Fruit fly (Drosophila melanogaster): ENCODE data around the gene CG14777.

Gene CG14777

dm6 chrX:1465707-1466504 lies at the start of gene CG14777, which contains the start of gene O-fut2 (continued):
- TF ChIP-seq insv (GFP tag; optimal IDR thresholded peaks at IDR 0.05) (no peak), CG2116 (GFP tag; optimal IDR thresholded peaks at IDR 0.05) (peak; percentile 15), CG13287 (GFP tag; IDR thresholded peaks at IDR 0.05; ENCODE audit: partially characterized antibody) (no peak), ken (GFP tag; IDR thresholded peaks at IDR 0.05) (no peak), CG2199 (GFP tag; IDR thresholded peaks at IDR 0.05) (no peak), peb (GFP tag; IDR thresholded peaks at IDR 0.05) (no peak), CG6272 (GFP tag; IDR thresholded peaks at IDR 0.05) (no peak), dati (GFP tag; IDR thresholded peaks at IDR 0.05) (no peak), phol (tag; optimal IDR thresholded peaks at IDR 0.05) (no peak), Sox102F (GFP tag; optimal IDR thresholded peaks at IDR 0.05) (no peak), dysf (GFP tag; IDR thresholded peaks at IDR 0.05) (no peak), MTF-1 (GFP tag; optimal IDR thresholded peaks at IDR 0.05; ENCODE audit: borderline replicate concordance) (no peak), sens (GFP tag) (peak; percentile 63), NFAT (GFP tag; IDR thresholded peaks at IDR 0.05) (no peak), cwo (GFP tag; optimal IDR thresholded peaks at IDR 0.05) (no peak), Dfd (GFP tag; optimal IDR thresholded peaks at IDR 0.05) (no peak), CG11456 (GFP tag; IDR thresholded peaks at IDR 0.05) (no peak), Med (GFP tag) (peak; percentile 64), CG43689 (GFP tag; IDR thresholded peaks at IDR 0.05) (no peak), Max (GFP tag; optimal IDR thresholded peaks at IDR 0.05) (no peak), CTCF (GFP tag; optimal IDR thresholded peaks at IDR 0.05) (no peak), Dek (tag; optimal IDR thresholded peaks at IDR 0.05) (no peak), shn (GFP tag; optimal IDR thresholded peaks at IDR 0.05) (no peak), chn (GFP tag; optimal IDR thresholded peaks at IDR 0.05) (no peak), vfl (GFP tag; optimal IDR thresholded peaks at IDR 0.05) (no peak), CG10366 (GFP tag; IDR thresholded peaks at IDR 0.05) (no peak; the same call in 1 of the 2 replicates), NfI (GFP tag; optimal IDR thresholded peaks at IDR 0.05) (no peak), prd (optimal IDR thresholded peaks at IDR 0.05) (no peak), prd (GFP tag; IDR thresholded peaks at IDR 0.05) (peak; percentile 21; the same call in 1 of the 3 replicates), Sox100B (GFP tag; optimal IDR thresholded peaks at IDR 0.05) (no peak), inv (GFP tag; IDR thresholded peaks at IDR 0.05; ENCODE audit: partially characterized antibody) (no peak), Lpt (GFP tag; optimal IDR thresholded peaks at IDR 0.05) (no peak), CG9437 (GFP tag; optimal IDR thresholded peaks at IDR 0.05) (no peak), dm (GFP tag; optimal IDR thresholded peaks at IDR 0.05) (no peak), pb (GFP tag; optimal IDR thresholded peaks at IDR 0.05) (no peak), CG12769 (tag; optimal IDR thresholded peaks at IDR 0.05) (no peak), CG34376 (GFP tag; optimal IDR thresholded peaks at IDR 0.05) (no peak), ind (GFP tag; optimal IDR thresholded peaks at IDR 0.05) (no peak), CG10321 (GFP tag; IDR thresholded peaks at IDR 0.05) (no peak), CG32772 (GFP tag; IDR thresholded peaks at IDR 0.05) (no peak), CG2120 (GFP tag; optimal IDR thresholded peaks at IDR 0.05) (peak; percentile 13), Lim3 (GFP tag; IDR thresholded peaks at IDR 0.05) (no peak), maf-S (GFP tag; optimal IDR thresholded peaks at IDR 0.05) (no peak), CG9817 (tag; optimal IDR thresholded peaks at IDR 0.05) (no peak), Side (GFP tag; optimal IDR thresholded peaks at IDR 0.05) (no peak), odd (GFP tag; optimal IDR thresholded peaks at IDR 0.05) (no peak), CG9932 (GFP tag; IDR thresholded peaks at IDR 0.05) (no peak), Nf-YB (GFP tag; optimal IDR thresholded peaks at IDR 0.05) (no peak), stc (GFP tag; IDR thresholded peaks at IDR 0.05) (no peak), fru (optimal IDR thresholded peaks at IDR 0.05) (no peak), CG7786 (GFP tag; optimal IDR thresholded peaks at IDR 0.05) (no peak), pum (GFP tag; optimal IDR thresholded peaks at IDR 0.05) (no peak)

Data from whole organism, embryonic.